Worm (Caenorhabditis elegans) whole organism, L2 larva: ENCODE results near the gene K03H1.9.

Experiments
- R02D3.7 ChIP-seq: fragments of 150-350 bp; optimal IDR thresholded peaks from 2 replicates; lab custom pipeline; 2014; ENCODE audit warnings: missing biosample characterization, missing genetic modification characterization
- blmp-1 ChIP-seq: sonication (generic microtip); optimal IDR thresholded peaks from 2 replicates; lab custom pipeline; 2017; ENCODE audit warnings: missing genetic modification characterization, mild to moderate bottlenecking, missing compliant biosample characterization, antibody characterized with exemption, moderate library complexity; ENCODE audit not compliant: insufficient read depth
- dmd-4 ChIP-seq: sonication (generic microtip); optimal IDR thresholded peaks from 2 replicates; lab custom pipeline; 2017; ENCODE audit warnings: missing biosample characterization, missing genetic modification characterization
- elt-3 ChIP-seq: sonication (generic microtip); optimal IDR thresholded peaks from 2 replicates; lab custom pipeline; 2017; ENCODE audit warnings: missing biosample characterization, missing genetic modification characterization
- nhr-11 ChIP-seq: fragments of 150-350 bp; optimal IDR thresholded peaks from 2 replicates; lab custom pipeline; 2014; ENCODE audit warnings: missing biosample characterization, missing genetic modification characterization
- unc-62 ChIP-seq: fragments of 150-350 bp; optimal IDR thresholded peaks from 2 replicates; lab custom pipeline; 2014; ENCODE audit warnings: missing biosample characterization, missing genetic modification reagents, missing genetic modification characterization
- ztf-4 ChIP-seq: fragments of 150-350 bp; optimal IDR thresholded peaks from 2 replicates; lab custom pipeline; 2014; ENCODE audit warnings: missing biosample characterization, missing genetic modification characterization

ce11 chrIII:9951864-9952263 is 10.6 kb upstream of the K03H1.9 start, which contains the start of gene K03H1.11:
- TF ChIP-seq blmp-1 (tag; lab: Kevin White, UChicago) (no peak), R02D3.7 (tag; lab: Kevin White, UChicago) (no peak), unc-62 (GFP tag; lab: Kevin White, UChicago) (no peak), dmd-4 (tag; lab: Kevin White, UChicago) (no peak), nhr-11 (tag; lab: Kevin White, UChicago) (no peak), ztf-4 (tag; lab: Kevin White, UChicago) (no peak), elt-3 (tag; lab: Kevin White, UChicago) (no peak)
